Worm (Caenorhabditis elegans) whole organism, young adult: ENCODE results near the gene srt-22.
A peak's percentile ranks its signal among the peaks of the same experiment; 100 is the strongest.

Experiments used
- B0019.2 ChIP-seq: fragments of 200-800 bp; sonication (Bioruptor generic); conservative IDR thresholded peaks from 2 replicates; pipeline ENCODE4 v1.3.6; 2022; ENCODE audit warnings: missing genetic modification reagents, missing genetic modification characterization, missing compliant biosample characterization
- B0336.3 ChIP-seq: fragments of 200-800 bp; sonication (Bioruptor generic); IDR thresholded peaks from 2 replicates; pipeline ENCODE4 v1.3.6; 2022; ENCODE audit warnings: missing genetic modification characterization, missing compliant biosample characterization
- C06A6.2 ChIP-seq: fragments of 200-800 bp; sonication (Bioruptor generic); conservative IDR thresholded peaks from 2 replicates; pipeline ENCODE4 v1.3.6; 2022; ENCODE audit warnings: missing genetic modification characterization, missing compliant biosample characterization
- D2030.7 ChIP-seq: fragments of 200-800 bp; sonication (Bioruptor generic); IDR thresholded peaks from 2 replicates; pipeline ENCODE4 v1.3.6; 2022; ENCODE audit warnings: missing genetic modification reagents, missing genetic modification characterization, missing compliant biosample characterization
- F22D6.2 ChIP-seq: sonication (generic microtip); optimal IDR thresholded peaks from 2 replicates; lab custom pipeline; 2016; ENCODE audit warnings: mild to moderate bottlenecking, missing genetic modification characterization, missing compliant biosample characterization
- F23B12.7 ChIP-seq: sonication (generic microtip); optimal IDR thresholded peaks from 2 replicates; lab custom pipeline; 2017; ENCODE audit warnings: missing genetic modification characterization, mild to moderate bottlenecking, missing compliant biosample characterization, antibody characterized with exemption, moderate library complexity; ENCODE audit not compliant: insufficient read depth
- F37B4.10 ChIP-seq: fragments of 200-800 bp; sonication (Bioruptor generic); IDR thresholded peaks from 2 replicates; pipeline ENCODE4 v1.3.6; 2022; ENCODE audit warnings: missing genetic modification characterization, missing compliant biosample characterization
- F52B5.7 ChIP-seq: sonication (generic microtip); optimal IDR thresholded peaks from 2 replicates; lab custom pipeline; 2016; ENCODE audit warnings: mild to moderate bottlenecking, missing genetic modification characterization, missing compliant biosample characterization
- K11D2.4 ChIP-seq: fragments of 200-800 bp; sonication (Bioruptor generic); IDR thresholded peaks from 2 replicates; pipeline ENCODE4 v1.3.6; 2022; ENCODE audit warnings: missing genetic modification reagents, missing genetic modification characterization, missing compliant biosample characterization
- T26A5.8 ChIP-seq: sonication (generic microtip); optimal IDR thresholded peaks from 2 replicates; lab custom pipeline; 2016; ENCODE audit warnings: missing genetic modification characterization, missing compliant biosample characterization
- ama-1 ChIP-seq, 3 experiments: fragments of 150-350 bp in 1 of 3; sonication (generic microtip) in 2 of 3; optimal IDR thresholded peaks; 2 replicates each; lab custom pipeline; 2014 to 2018; ENCODE audit warnings: missing biosample characterization in 2 of 3, missing genetic modification characterization in 2 of 3, missing genetic modification reagents in 2 of 3
- atf-7 ChIP-seq: sonication (generic microtip); optimal IDR thresholded peaks from 2 replicates; lab custom pipeline; 2017; ENCODE audit warnings: mild to moderate bottlenecking, missing genetic modification characterization, missing compliant biosample characterization
- attf-5 ChIP-seq: fragments of 200-800 bp; sonication (Bioruptor generic); optimal IDR thresholded peaks from 2 replicates; lab custom pipeline; 2018; ENCODE audit warnings: mild to moderate bottlenecking, missing genetic modification characterization, missing compliant biosample characterization
- ccch-3 ChIP-seq: fragments of 200-800 bp; sonication (Bioruptor generic); optimal IDR thresholded peaks from 2 replicates; lab custom pipeline; 2018; ENCODE audit warnings: mild to moderate bottlenecking, missing genetic modification characterization, missing compliant biosample characterization
- cebp-1 ChIP-seq, 2 experiments: fragments of 200-800 bp in 1 of 2; sonication (Bioruptor generic) in 1 of 2; sonication (generic microtip) in 1 of 2; IDR thresholded peaks in 1 of 2; optimal IDR thresholded peaks in 1 of 2; 2 replicates each; pipeline versions ENCODE4 v1.3.6 to Lab custom; 2017 to 2022; ENCODE audit warnings: missing compliant biosample characterization in 2 of 2, missing genetic modification characterization in 2 of 2, mild to moderate bottlenecking in 1 of 2, missing genetic modification reagents in 1 of 2, moderate library complexity in 1 of 2
- ceh-40 ChIP-seq: fragments of 200-800 bp; sonication (Bioruptor generic); IDR thresholded peaks from 2 replicates; pipeline ENCODE4 v1.3.6; 2022; ENCODE audit warnings: missing genetic modification characterization, missing compliant biosample characterization
- ceh-91 ChIP-seq: fragments of 200-800 bp; sonication (Bioruptor generic); IDR thresholded peaks from 2 replicates; pipeline ENCODE4 v1.3.6; 2022; ENCODE audit warnings: missing genetic modification reagents, missing genetic modification characterization, missing compliant biosample characterization
- die-1 ChIP-seq: sonication (generic microtip); optimal IDR thresholded peaks from 2 replicates; lab custom pipeline; 2016; ENCODE audit warnings: missing genotype, mild to moderate bottlenecking, missing genetic modification characterization, missing compliant biosample characterization
- dox-1 ChIP-seq: fragments of 200-800 bp; sonication (Bioruptor generic); IDR thresholded peaks from 2 replicates; pipeline ENCODE4 v1.3.6; 2022; ENCODE audit warnings: missing genetic modification reagents, missing genetic modification characterization, missing compliant biosample characterization
- ets-4 ChIP-seq: fragments of 200-800 bp; sonication (Bioruptor generic); optimal IDR thresholded peaks from 2 replicates; lab custom pipeline; 2018; ENCODE audit warnings: mild to moderate bottlenecking, missing genetic modification characterization, missing compliant biosample characterization
- him-1 ChIP-seq: sonication (generic microtip); optimal IDR thresholded peaks from 2 replicates; lab custom pipeline; 2016; ENCODE audit warnings: missing genotype, missing genetic modification reagents, missing genetic modification characterization, missing compliant biosample characterization
- let-526 ChIP-seq: fragments of 200-800 bp; sonication (Bioruptor generic); IDR thresholded peaks from 2 replicates; pipeline ENCODE4 v1.3.6; 2022; ENCODE audit warnings: missing genetic modification reagents, missing genetic modification characterization, missing compliant biosample characterization
- lin-26 ChIP-seq: fragments of 200-800 bp; sonication (Bioruptor generic); IDR thresholded peaks from 2 replicates; pipeline ENCODE4 v1.3.6; 2022; ENCODE audit warnings: missing genetic modification reagents, missing genetic modification characterization, missing compliant biosample characterization
- lsl-1 ChIP-seq: fragments of 200-800 bp; sonication (Bioruptor generic); optimal IDR thresholded peaks from 2 replicates; lab custom pipeline; 2018; ENCODE audit warnings: mild to moderate bottlenecking, missing genetic modification characterization, moderate library complexity, missing compliant biosample characterization
- madf-3 ChIP-seq: fragments of 200-800 bp; sonication (Bioruptor generic); IDR thresholded peaks from 2 replicates; pipeline ENCODE4 v1.3.6; 2022; ENCODE audit warnings: missing genetic modification reagents, missing genetic modification characterization, missing compliant biosample characterization
- mel-28 ChIP-seq: sonication (generic microtip); optimal IDR thresholded peaks from 2 replicates; lab custom pipeline; 2016; ENCODE audit warnings: borderline replicate concordance, mild to moderate bottlenecking, missing genetic modification characterization, missing compliant biosample characterization
- nfya-2 ChIP-seq: fragments of 200-800 bp; sonication (Bioruptor generic); IDR thresholded peaks from 2 replicates; pipeline ENCODE4 v1.3.6; 2022; ENCODE audit warnings: missing genetic modification reagents, missing genetic modification characterization, missing compliant biosample characterization
- nhr-80 ChIP-seq: sonication (generic microtip); optimal IDR thresholded peaks from 2 replicates; lab custom pipeline; 2016; ENCODE audit warnings: missing genetic modification characterization, missing compliant biosample characterization
- pha-4 ChIP-seq: fragments of 150-350 bp; sonication (generic microtip); optimal IDR thresholded peaks from 2 replicates; lab custom pipeline; 2014; ENCODE audit warnings: missing biosample characterization, missing genetic modification reagents, missing genetic modification characterization
- rcor-1 ChIP-seq: fragments of 200-800 bp; sonication (Bioruptor generic); IDR thresholded peaks from 2 replicates; pipeline ENCODE4 v1.3.6; 2022; ENCODE audit warnings: missing genetic modification reagents, missing genetic modification characterization, missing compliant biosample characterization
- rpc-1 ChIP-seq, 2 experiments: fragments of 150-350 bp in 1 of 2; sonication (generic microtip) in 1 of 2; optimal IDR thresholded peaks; 2 replicates each; lab custom pipeline; 2014 to 2018; ENCODE audit warnings: missing biosample characterization in 1 of 2, missing genetic modification characterization in 1 of 2, missing genetic modification reagents in 1 of 2, missing genotype in 1 of 2
- sea-2 ChIP-seq: fragments of 200-800 bp; sonication (Bioruptor generic); IDR thresholded peaks from 2 replicates; pipeline ENCODE4 v1.3.6; 2022; ENCODE audit warnings: missing genetic modification characterization, missing compliant biosample characterization
- snpc-3.4 ChIP-seq: sonication (generic microtip); optimal IDR thresholded peaks from 2 replicates; lab custom pipeline; 2017; ENCODE audit warnings: missing genetic modification characterization, mild to moderate bottlenecking, missing compliant biosample characterization, antibody characterized with exemption, moderate library complexity, missing genotype, missing genetic modification reagents
- somi-1 ChIP-seq: fragments of 200-800 bp; sonication (Bioruptor generic); optimal IDR thresholded peaks from 2 replicates; lab custom pipeline; 2018; ENCODE audit warnings: mild to moderate bottlenecking, missing genetic modification characterization, missing compliant biosample characterization
- unc-62 ChIP-seq: fragments of 150-350 bp; optimal IDR thresholded peaks from 2 replicates; lab custom pipeline; 2014; ENCODE audit warnings: missing biosample characterization, missing genetic modification reagents, missing genetic modification characterization
- zim-3 ChIP-seq: sonication (generic microtip); optimal IDR thresholded peaks from 2 replicates; lab custom pipeline; 2017; ENCODE audit warnings: mild to moderate bottlenecking, missing genetic modification characterization, moderate library complexity, missing compliant biosample characterization
- ztf-18 ChIP-seq: sonication (generic microtip); optimal IDR thresholded peaks from 2 replicates; lab custom pipeline; 2016; ENCODE audit warnings: missing genotype, mild to moderate bottlenecking, missing genetic modification characterization, missing compliant biosample characterization
- ztf-25 ChIP-seq: fragments of 200-800 bp; sonication (Bioruptor generic); IDR thresholded peaks from 2 replicates; pipeline ENCODE4 v1.3.6; 2022; ENCODE audit warnings: missing genetic modification reagents, missing genetic modification characterization, missing compliant biosample characterization
- ztf-3 ChIP-seq: fragments of 200-800 bp; sonication (Bioruptor generic); optimal IDR thresholded peaks from 2 replicates; lab custom pipeline; 2018; ENCODE audit warnings: mild to moderate bottlenecking, missing genetic modification characterization, missing compliant biosample characterization

Gene srt-22

ce11 chrV:15320756-15321332 lies 5.1 kb upstream of the srt-22 start (continued):
- TF ChIP-seq ceh-91 (GFP tag; lab: Robert Waterston, UW) (0 out of 2 replicates have a peak, but pooled peaks have one; percentile 32), B0019.2 (GFP tag; lab: Robert Waterston, UW) (peak; percentile 50; the same call in 1 of the 2 replicates), rcor-1 (peak; percentile 87), lin-26 (peak; percentile 83; the same call in 1 of the 2 replicates), dox-1 (peak; percentile 99), ztf-25 (GFP tag; lab: Robert Waterston, UW) (peak; percentile 42; the same call in 1 of the 2 replicates), ceh-40 (GFP tag; lab: Robert Waterston, UW) (peak; percentile 95), D2030.7 (GFP tag; lab: Robert Waterston, UW) (peak; percentile 85; the same call in 1 of the 2 replicates)

ce11 chrV:15318638-15319037 lies 2.9 kb upstream of the srt-22 start, which contains the start of gene nhr-291:
Gene nhr-291 (plus strand): TSS chrV:15318961.
- no peak for TF ChIP-seq ceh-91 (GFP tag; lab: Robert Waterston, UW)
- no peak for TF ChIP-seq F23B12.7
- TF ChIP-seq ets-4 (GFP tag; lab: Kevin White, UChicago): peak; percentile 36
- TF ChIP-seq pha-4 (tag; lab: Kevin White, UChicago): peak; percentile 89
- TF ChIP-seq F22D6.2: no peak
- peak; percentile 93 for TF ChIP-seq nhr-80 (tag; lab: Kevin White, UChicago)
- peak; percentile 18 for TF ChIP-seq atf-7
- no peak for TF ChIP-seq sea-2

- no peak for TF ChIP-seq die-1 (tag; lab: Kevin White, UChicago)
- TF ChIP-seq K11D2.4: no peak
- TF ChIP-seq lsl-1 (GFP tag; lab: Kevin White, UChicago): no peak
- TF ChIP-seq rpc-1 (optimal IDR thresholded peaks at IDR 0.05; lab: Kevin White, UChicago): no peak
- TF ChIP-seq rpc-1 (tag; optimal IDR thresholded peaks at IDR 0.05; lab: Kevin White, UChicago): no peak
- TF ChIP-seq let-526 (GFP tag; lab: Robert Waterston, UW): no peak
- TF ChIP-seq zim-3 (tag; lab: Kevin White, UChicago): no peak
- TF ChIP-seq ama-1 (optimal IDR thresholded peaks at IDR 0.05; lab: Kevin White, UChicago): no peak
- TF ChIP-seq ama-1 (GFP tag; optimal IDR thresholded peaks at IDR 0.05; lab: Kevin White, UChicago): no peak
- no peak for TF ChIP-seq B0336.3 (GFP tag; lab: Robert Waterston, UW)
- no peak for TF ChIP-seq C06A6.2
- TF ChIP-seq ztf-3 (GFP tag; lab: Kevin White, UChicago): no peak
- TF ChIP-seq nfya-2 (GFP tag; lab: Robert Waterston, UW): no peak
- TF ChIP-seq, all 124 proteins: peak for 0
These were observed 2.2 kb downstream of the srt-22 start for ce11 chrV:15313529-15313928.

- TF ChIP-seq attf-5 (GFP tag; lab: Kevin White, UChicago) (no peak), cebp-1 (GFP tag; IDR thresholded peaks at IDR 0.05; lab: Robert Waterston, UW) (no peak), cebp-1 (tag; optimal IDR thresholded peaks at IDR 0.05; lab: Kevin White, UChicago) (no peak), madf-3 (no peak), D2030.7 (GFP tag; lab: Robert Waterston, UW) (no peak), sea-2 (no peak)
- TF ChIP-seq, all 124 proteins: peak for 0
These were observed 4.9 kb downstream of the srt-22 start, which contains the start of gene irld-62 for ce11 chrV:15310780-15311179. Gene irld-62 (plus strand): TSS chrV:15311080.

ce11 chrV:15309011-15309410 lies 6.7 kb downstream of the srt-22 start, which contains the start of gene srz-10:
Gene srz-10 (minus strand): TSS chrV:15309098.
- TF ChIP-seq F52B5.7 (tag; lab: Kevin White, UChicago): no peak
- no peak for TF ChIP-seq ccch-3 (GFP tag; lab: Kevin White, UChicago)
- TF ChIP-seq him-1 (tag; lab: Kevin White, UChicago): no peak
- TF ChIP-seq T26A5.8 (tag; lab: Kevin White, UChicago): no peak
- no peak for TF ChIP-seq ama-1 (optimal IDR thresholded peaks at IDR 0.05; lab: Kevin White, UChicago)
- no peak for TF ChIP-seq ama-1 (GFP tag; optimal IDR thresholded peaks at IDR 0.05; lab: Kevin White, UChicago)
- TF ChIP-seq die-1 (tag; lab: Kevin White, UChicago): no peak
- TF ChIP-seq somi-1 (GFP tag; lab: Kevin White, UChicago): no peak
- no peak for TF ChIP-seq unc-62 (GFP tag; lab: Kevin White, UChicago)
- no peak for TF ChIP-seq mel-28
- no peak for TF ChIP-seq F37B4.10 (GFP tag; lab: Robert Waterston, UW)
- no peak for TF ChIP-seq snpc-3.4 (tag; lab: Kevin White, UChicago)
- TF ChIP-seq ztf-18: no peak
